Worm (Caenorhabditis elegans) whole organism, mixed stage, embryonic: ENCODE data around the gene skr-3.

ENCODE experiments used
- M03D4.4 ChIP-seq: sonication (generic microtip); optimal IDR thresholded peaks from 2 replicates; lab custom pipeline; 2017; ENCODE audit warnings: mild to moderate bottlenecking, missing genetic modification characterization, missing compliant biosample characterization
- bed-3 ChIP-seq: fragments of 200-800 bp; sonication (Bioruptor generic); optimal IDR thresholded peaks from 3 replicates; lab custom pipeline; 2018; ENCODE audit warnings: mild to moderate bottlenecking, missing genetic modification characterization, moderate library complexity, missing compliant biosample characterization
- blmp-1 ChIP-seq: fragments of 150-350 bp; optimal IDR thresholded peaks from 2 replicates; lab custom pipeline; 2014; ENCODE audit warnings: missing biosample characterization, missing genetic modification characterization
- ceh-39 ChIP-seq: fragments of 150-350 bp; optimal IDR thresholded peaks from 2 replicates; lab custom pipeline; 2014; ENCODE audit warnings: missing biosample characterization, missing genetic modification characterization
- ceh-43 ChIP-seq: fragments of 200-800 bp; sonication (Bioruptor generic); optimal IDR thresholded peaks from 2 replicates; lab custom pipeline; 2018; ENCODE audit warnings: mild to moderate bottlenecking, missing genetic modification characterization, moderate library complexity, missing compliant biosample characterization
- ces-1 ChIP-seq: fragments of 150-350 bp; optimal IDR thresholded peaks from 2 replicates; lab custom pipeline; 2014; ENCODE audit warnings: missing biosample characterization, missing genetic modification reagents, missing genetic modification characterization
- cnd-1 ChIP-seq: fragments of 200-800 bp; sonication (Bioruptor generic); optimal IDR thresholded peaks from 2 replicates; lab custom pipeline; 2018; ENCODE audit warnings: mild to moderate bottlenecking, missing genetic modification characterization, missing compliant biosample characterization
- drap-1 ChIP-seq: fragments of 200-800 bp; sonication (Bioruptor generic); optimal IDR thresholded peaks from 3 replicates; lab custom pipeline; 2018; ENCODE audit warnings: mild to moderate bottlenecking, missing genetic modification characterization, missing compliant biosample characterization
- elt-1 ChIP-seq: sonication (generic microtip); optimal IDR thresholded peaks from 2 replicates; lab custom pipeline; 2017; ENCODE audit warnings: missing genetic modification characterization, mild to moderate bottlenecking, missing compliant biosample characterization, antibody characterized with exemption, moderate library complexity, borderline replicate concordance; ENCODE audit not compliant: insufficient read depth
- elt-3 ChIP-seq: fragments of 150-350 bp; optimal IDR thresholded peaks from 2 replicates; lab custom pipeline; 2014; ENCODE audit warnings: missing biosample characterization, missing genetic modification characterization
- flh-1 ChIP-seq: fragments of 200-800 bp; sonication (Bioruptor generic); optimal IDR thresholded peaks from 2 replicates; lab custom pipeline; 2018; ENCODE audit warnings: mild to moderate bottlenecking, missing genetic modification characterization, moderate library complexity, missing compliant biosample characterization
- ham-2 ChIP-seq: fragments of 200-800 bp; sonication (Bioruptor generic); optimal IDR thresholded peaks from 2 replicates; lab custom pipeline; 2018; ENCODE audit warnings: mild to moderate bottlenecking, missing genetic modification characterization, missing compliant biosample characterization
- hlh-1 ChIP-seq: fragments of 150-350 bp; optimal IDR thresholded peaks from 2 replicates; lab custom pipeline; 2014; ENCODE audit warnings: missing biosample characterization, missing genetic modification reagents, missing genetic modification characterization
- lin-13 ChIP-seq: fragments of 150-350 bp; optimal IDR thresholded peaks from 2 replicates; lab custom pipeline; 2014; ENCODE audit warnings: missing biosample characterization, missing genetic modification characterization
- mab-5 ChIP-seq: fragments of 150-350 bp; optimal IDR thresholded peaks from 2 replicates; lab custom pipeline; 2014; ENCODE audit warnings: missing biosample characterization, missing genetic modification characterization
- mep-1 ChIP-seq: fragments of 150-350 bp; optimal IDR thresholded peaks from 2 replicates; lab custom pipeline; 2017; ENCODE audit warnings: missing biosample characterization, missing genetic modification reagents, missing genetic modification characterization, inconsistent platforms
- mls-2 ChIP-seq: sonication (generic microtip); optimal IDR thresholded peaks from 2 replicates; lab custom pipeline; 2016; ENCODE audit warnings: mild to moderate bottlenecking, missing genetic modification characterization, moderate library complexity, missing compliant biosample characterization
- nhr-237 ChIP-seq: fragments of 150-350 bp; optimal IDR thresholded peaks from 2 replicates; lab custom pipeline; 2014; ENCODE audit warnings: missing biosample characterization, missing genetic modification characterization
- nhr-28 ChIP-seq: fragments of 150-350 bp; optimal IDR thresholded peaks from 2 replicates; lab custom pipeline; 2014; ENCODE audit warnings: missing biosample characterization, missing genetic modification characterization
- pha-4 ChIP-seq: fragments of 150-350 bp; optimal IDR thresholded peaks from 2 replicates; lab custom pipeline; 2018; ENCODE audit warnings: missing biosample characterization, missing genetic modification reagents, missing genetic modification characterization
- sem-2 ChIP-seq: fragments of 200-800 bp; sonication (Bioruptor generic); optimal IDR thresholded peaks from 2 replicates; lab custom pipeline; 2018; ENCODE audit warnings: mild to moderate bottlenecking, missing genetic modification characterization, missing compliant biosample characterization
- sptf-1 ChIP-seq: sonication (generic microtip); optimal IDR thresholded peaks from 2 replicates; lab custom pipeline; 2017; ENCODE audit warnings: mild to moderate bottlenecking, missing genetic modification characterization, moderate library complexity, missing compliant biosample characterization
- tbx-8 ChIP-seq: fragments of 200-800 bp; sonication (Bioruptor generic); optimal IDR thresholded peaks from 2 replicates; lab custom pipeline; 2018; ENCODE audit warnings: mild to moderate bottlenecking, missing genetic modification characterization, moderate library complexity, missing compliant biosample characterization
- unc-120 ChIP-seq: sonication (generic microtip); optimal IDR thresholded peaks from 2 replicates; lab custom pipeline; 2017; ENCODE audit warnings: missing genetic modification characterization, missing compliant biosample characterization; ENCODE audit not compliant: poor library complexity, severe bottlenecking
- unc-39 ChIP-seq: fragments of 150-350 bp; optimal IDR thresholded peaks from 2 replicates; lab custom pipeline; 2014; ENCODE audit warnings: missing biosample characterization, missing genetic modification characterization
- unc-62 ChIP-seq: fragments of 150-350 bp; optimal IDR thresholded peaks from 2 replicates; lab custom pipeline; 2014; ENCODE audit warnings: missing biosample characterization, missing genetic modification reagents, missing genetic modification characterization
- zip-8 ChIP-seq: fragments of 150-350 bp; optimal IDR thresholded peaks from 2 replicates; lab custom pipeline; 2014; ENCODE audit warnings: missing biosample characterization, missing genetic modification characterization

The skr-3 gene

ce11 chrV:16155111-16155510 is 34.2 kb downstream of the skr-3 start, which contains the start of gene str-97:
str-97 (minus strand) TSS chrV:16155211.
- TF ChIP-seq ham-2 (GFP tag; lab: Kevin White, UChicago): no peak
- no peak for TF ChIP-seq lin-13 (tag; lab: Kevin White, UChicago)
- TF ChIP-seq, all 35 proteins: peak for 0

ce11 chrV:16158391-16158790 is 37.5 kb downstream of the skr-3 start, which contains the start of gene str-99:
str-99 (minus strand) TSS chrV:16158491.
- TF ChIP-seq hlh-1: no peak
- TF ChIP-seq ceh-39 (tag; lab: Kevin White, UChicago): no peak
- TF ChIP-seq bed-3 (GFP tag; lab: Kevin White, UChicago): no peak
- TF ChIP-seq unc-120 (tag; lab: Kevin White, UChicago): no peak
- TF ChIP-seq elt-1 (tag; lab: Kevin White, UChicago): no peak
- TF ChIP-seq pha-4 (tag; lab: Kevin White, UChicago): no peak
- TF ChIP-seq M03D4.4: no peak
- TF ChIP-seq drap-1 (GFP tag; lab: Kevin White, UChicago): no peak
- no peak for TF ChIP-seq lin-13 (tag; lab: Kevin White, UChicago)
- no peak for TF ChIP-seq nhr-28 (tag; lab: Kevin White, UChicago)
- no peak for TF ChIP-seq nhr-237 (tag; lab: Kevin White, UChicago)
- no peak for TF ChIP-seq zip-8 (tag; lab: Kevin White, UChicago)
- TF ChIP-seq cnd-1 (tag; lab: Kevin White, UChicago): no peak
- TF ChIP-seq unc-39 (tag; lab: Kevin White, UChicago): no peak
- TF ChIP-seq ces-1 (GFP tag; lab: Kevin White, UChicago): no peak
- TF ChIP-seq ceh-43 (GFP tag; lab: Kevin White, UChicago): no peak
- TF ChIP-seq unc-62 (GFP tag; lab: Kevin White, UChicago): no peak
- TF ChIP-seq, all 35 proteins: peak for 0

ce11 chrV:16159594-16159993 is 38.7 kb downstream of the skr-3 start, which contains the start of gene F10A3.17:
F10A3.17 (minus strand) TSS chrV:16159694.
- TF ChIP-seq cnd-1 (tag; lab: Kevin White, UChicago): no peak
- TF ChIP-seq mls-2 (tag; lab: Kevin White, UChicago): no peak
- TF ChIP-seq sem-2 (GFP tag; lab: Kevin White, UChicago): no peak
- TF ChIP-seq sptf-1: no peak
- TF ChIP-seq tbx-8 (GFP tag; lab: Kevin White, UChicago): no peak
- no peak for TF ChIP-seq mab-5 (tag; lab: Kevin White, UChicago)
- no peak for TF ChIP-seq elt-3
- TF ChIP-seq blmp-1: no peak
- TF ChIP-seq ceh-43 (GFP tag; lab: Kevin White, UChicago): no peak
- TF ChIP-seq pha-4 (tag; lab: Kevin White, UChicago): no peak
- no peak for TF ChIP-seq hlh-1

ce11 chrV:16160087-16160486 is 39.2 kb downstream of the skr-3 start:
- TF ChIP-seq mep-1 (no peak), M03D4.4 (no peak), bed-3 (GFP tag; lab: Kevin White, UChicago) (no peak), ceh-43 (GFP tag; lab: Kevin White, UChicago) (no peak), flh-1 (GFP tag; lab: Kevin White, UChicago) (no peak), drap-1 (GFP tag; lab: Kevin White, UChicago) (no peak)
- TF ChIP-seq, all 35 proteins: peak for 0

ce11 chrV:16162124-16162735 is 41.3 kb downstream of the skr-3 start, which contains the start of the genes str-109 and F10A3.11:
str-109 (minus strand) TSS chrV:16162224.
F10A3.11 (plus strand) TSS chrV:16162685.
- no peak for TF ChIP-seq sem-2 (GFP tag; lab: Kevin White, UChicago)
- TF ChIP-seq, all 35 proteins: peak for 0

ce11 chrV:16163719-16164118 is 42.8 kb downstream of the skr-3 start, which contains the start of gene F10A3.12:
F10A3.12 (plus strand) TSS chrV:16164019.
- TF ChIP-seq ces-1 (GFP tag; lab: Kevin White, UChicago): no peak
- TF ChIP-seq nhr-237 (tag; lab: Kevin White, UChicago): no peak
- TF ChIP-seq, all 35 proteins: peak for 0
